Fruit fly (Drosophila melanogaster): ENCODE measurements around the gene CG16863.

Gene CG16863

dm6 chr2L:13839744-13840151 is 49.0 kb downstream of the CG16863 start (continued):
- peak; percentile 8; the same call in 1 of the 2 replicates for TF ChIP-seq CG6272 (GFP tag; IDR thresholded peaks at IDR 0.05)
- peak; percentile 66 for TF ChIP-seq CG12744 (GFP tag; optimal IDR thresholded peaks at IDR 0.05)
- peak; percentile 73 for TF ChIP-seq CG1792 (GFP tag; optimal IDR thresholded peaks at IDR 0.05)
- no peak for TF ChIP-seq tna (GFP tag; IDR thresholded peaks at IDR 0.05; ENCODE audit: partially characterized antibody)
- no peak for TF ChIP-seq pita (GFP tag; optimal IDR thresholded peaks at IDR 0.05)
- peak; percentile 86 for TF ChIP-seq CG2875 (GFP tag; optimal IDR thresholded peaks at IDR 0.05)
- peak; percentile 77 for TF ChIP-seq nau (GFP tag; optimal IDR thresholded peaks at IDR 0.05)
- peak; percentile 9 for TF ChIP-seq ac (GFP tag; optimal IDR thresholded peaks at IDR 0.05)
- peak; percentile 18 for TF ChIP-seq pb (GFP tag; optimal IDR thresholded peaks at IDR 0.05)
- peak; percentile 94 for TF ChIP-seq CoRest (tag; optimal IDR thresholded peaks at IDR 0.05)
- TF ChIP-seq B-H2 (GFP tag; optimal IDR thresholded peaks at IDR 0.05) = no peak
- TF ChIP-seq HLH3B (GFP tag; IDR thresholded peaks at IDR 0.05) = peak; percentile 84
- TF ChIP-seq CG17385 (GFP tag; optimal IDR thresholded peaks at IDR 0.05) = peak; percentile 76
- no peak for TF ChIP-seq Gsc (GFP tag; IDR thresholded peaks at IDR 0.05)
- TF ChIP-seq wdn (GFP tag; IDR thresholded peaks at IDR 0.05) = 0 out of 2 replicates have a peak, but pooled peaks have one; percentile 42
- no peak for TF ChIP-seq aop (GFP tag; IDR thresholded peaks at IDR 0.05)
- peak; percentile 89 for TF ChIP-seq CG8924 (tag; optimal IDR thresholded peaks at IDR 0.05)
- peak; percentile 71 for TF ChIP-seq CG9609 (GFP tag; optimal IDR thresholded peaks at IDR 0.05)
- no peak for TF ChIP-seq p53 (GFP tag; optimal IDR thresholded peaks at IDR 0.05)
- peak; percentile 30 for TF ChIP-seq CHES-1-like (GFP tag; optimal IDR thresholded peaks at IDR 0.05)
- TF ChIP-seq trh (GFP tag; optimal IDR thresholded peaks at IDR 0.05) = peak; percentile 56
- no peak for TF ChIP-seq CG14965 (GFP tag; optimal IDR thresholded peaks at IDR 0.05; ENCODE audit: borderline replicate concordance)
- TF ChIP-seq sna (GFP tag; IDR thresholded peaks at IDR 0.05; ENCODE audit: partially characterized antibody) = no peak
- TF ChIP-seq Oaz (GFP tag; IDR thresholded peaks at IDR 0.05) = peak; percentile 65; the same call in 1 of the 2 replicates
- peak; percentile 87 for TF ChIP-seq az2 (GFP tag; optimal IDR thresholded peaks at IDR 0.05)
- no peak for TF ChIP-seq Dp (GFP tag; optimal IDR thresholded peaks at IDR 0.05)
- TF ChIP-seq CG17186 (GFP tag; optimal IDR thresholded peaks at IDR 0.05) = no peak
- TF ChIP-seq dm (GFP tag; optimal IDR thresholded peaks at IDR 0.05) = peak; percentile 39
- TF ChIP-seq fd3F (GFP tag; optimal IDR thresholded peaks at IDR 0.05) = peak; percentile 70
- TF ChIP-seq CG13424 (tag; optimal IDR thresholded peaks at IDR 0.05) = peak; percentile 83
- no peak for TF ChIP-seq CG11560 (tag; IDR thresholded peaks at IDR 0.05)
- peak; percentile 39 for TF ChIP-seq Myb (GFP tag; optimal IDR thresholded peaks at IDR 0.05)
- TF ChIP-seq Poxn (GFP tag; IDR thresholded peaks at IDR 0.05) = peak; percentile 33; the same call in 1 of the 2 replicates
- peak; percentile 85 for TF ChIP-seq CG2678 (tag; optimal IDR thresholded peaks at IDR 0.05)
- peak; percentile 67 for TF ChIP-seq CG33213 (GFP tag; optimal IDR thresholded peaks at IDR 0.05)
- TF ChIP-seq Blimp-1 (GFP tag; optimal IDR thresholded peaks at IDR 0.05) = peak; percentile 82
- peak; percentile 74 for TF ChIP-seq CG2120 (GFP tag; optimal IDR thresholded peaks at IDR 0.05)
- TF ChIP-seq Dref (GFP tag; IDR thresholded peaks at IDR 0.05) = no peak
- peak; percentile 74 for TF ChIP-seq H2.0 (GFP tag; IDR thresholded peaks at IDR 0.05)
- TF ChIP-seq Hr3 (GFP tag; optimal IDR thresholded peaks at IDR 0.05) = peak; percentile 60
- no peak for TF ChIP-seq CG4707 (GFP tag; optimal IDR thresholded peaks at IDR 0.05)
- TF ChIP-seq CG1233 (GFP tag; optimal IDR thresholded peaks at IDR 0.05) = peak; percentile 36
- peak; percentile 67 for TF ChIP-seq E2f2 (GFP tag; IDR thresholded peaks at IDR 0.05)
- peak; percentile 40 for TF ChIP-seq ems (GFP tag; optimal IDR thresholded peaks at IDR 0.05)
- TF ChIP-seq CG9876 (GFP tag; optimal IDR thresholded peaks at IDR 0.05) = no peak
- TF ChIP-seq row (GFP tag; IDR thresholded peaks at IDR 0.05) = peak; percentile 72
- TF ChIP-seq zfh1 (GFP tag; IDR thresholded peaks at IDR 0.05) = 0 out of 3 replicates have a peak, but pooled peaks have one; percentile 37
- TF ChIP-seq Nf-YC (tag; optimal IDR thresholded peaks at IDR 0.05) = peak; percentile 18
- no peak for TF ChIP-seq Doc3 (GFP tag; IDR thresholded peaks at IDR 0.05; ENCODE audit: partially characterized antibody)
- peak in 1 of 2 experiments; percentile 17 for TF ChIP-seq crp (GFP tag; optimal IDR thresholded peaks at IDR 0.05)
- peak; percentile 79 for TF ChIP-seq Fer1 (GFP tag; optimal IDR thresholded peaks at IDR 0.05)

Measured in whole organism, embryonic.